Worm (Caenorhabditis elegans) whole organism, L4 larva: Measurements from ENCODE around the gene B0228.8.

ENCODE experiments used
- D1046.2 ChIP-seq: fragments of 200-800 bp; sonication (Bioruptor generic); IDR thresholded peaks from 2 replicates; pipeline ENCODE4 v1.3.6; 2022; ENCODE audit warnings: missing genetic modification characterization, missing compliant biosample characterization
- F26F4.8 ChIP-seq: fragments of 200-800 bp; sonication (Bioruptor generic); conservative IDR thresholded peaks from 2 replicates; pipeline ENCODE4 v1.3.6; 2022; ENCODE audit warnings: missing genetic modification characterization, missing compliant biosample characterization
- F37D6.2 ChIP-seq: sonication (generic microtip); optimal IDR thresholded peaks from 2 replicates; lab custom pipeline; 2016; ENCODE audit warnings: mild to moderate bottlenecking, missing genetic modification characterization, missing compliant biosample characterization
- F49E8.2 ChIP-seq: sonication (generic microtip); optimal IDR thresholded peaks from 2 replicates; lab custom pipeline; 2016; ENCODE audit warnings: missing compliant biosample characterization, mild to moderate bottlenecking, missing genetic modification characterization, borderline replicate concordance
- R02D3.7 ChIP-seq: fragments of 150-350 bp; sonication (generic microtip); optimal IDR thresholded peaks from 3 replicates; lab custom pipeline; 2014; ENCODE audit warnings: missing biosample characterization, missing genetic modification characterization
- T20F7.1 ChIP-seq: fragments of 200-800 bp; sonication (Bioruptor generic); optimal IDR thresholded peaks from 2 replicates; lab custom pipeline; 2018; ENCODE audit warnings: mild to moderate bottlenecking, missing genetic modification characterization, missing compliant biosample characterization
- Y48G9A.11 ChIP-seq: fragments of 200-800 bp; sonication (Bioruptor generic); IDR thresholded peaks from 2 replicates; pipeline ENCODE4 v1.3.6; 2022; ENCODE audit warnings: missing genetic modification reagents, missing genetic modification characterization, missing compliant biosample characterization
- Y75B8A.6 ChIP-seq: fragments of 200-800 bp; sonication (Bioruptor generic); IDR thresholded peaks from 2 replicates; pipeline ENCODE4 v1.3.6; 2022; ENCODE audit warnings: missing genetic modification reagents, missing genetic modification characterization, missing compliant biosample characterization
- ZK337.2 ChIP-seq: fragments of 200-800 bp; sonication (Bioruptor generic); IDR thresholded peaks from 2 replicates; pipeline ENCODE4 v1.3.6; 2022; ENCODE audit warnings: missing genetic modification reagents, missing genetic modification characterization, missing compliant biosample characterization
- aly-2 ChIP-seq: sonication (generic microtip); optimal IDR thresholded peaks from 2 replicates; lab custom pipeline; 2018; ENCODE audit warnings: missing biosample characterization, missing genetic modification characterization
- ama-1 ChIP-seq: fragments of 150-350 bp; optimal IDR thresholded peaks from 2 replicates; lab custom pipeline; 2014; ENCODE audit warnings: inconsistent platforms, mixed read lengths
- ceh-20 ChIP-seq: fragments of 200-800 bp; sonication (Bioruptor generic); IDR thresholded peaks from 2 replicates; pipeline ENCODE4 v1.3.6; 2022; ENCODE audit warnings: missing genetic modification reagents, missing genetic modification characterization, missing compliant biosample characterization
- ceh-28 ChIP-seq: fragments of 150-350 bp; optimal IDR thresholded peaks from 2 replicates; lab custom pipeline; 2014; ENCODE audit warnings: missing biosample characterization, missing genetic modification reagents, missing genetic modification characterization
- ctbp-1 ChIP-seq: fragments of 200-800 bp; sonication (Bioruptor generic); IDR thresholded peaks from 2 replicates; pipeline ENCODE4 v1.3.6; 2022; ENCODE audit warnings: missing genetic modification reagents, missing genetic modification characterization, missing compliant biosample characterization
- daf-12 ChIP-seq: fragments of 150-350 bp; optimal IDR thresholded peaks from 2 replicates; lab custom pipeline; 2014; ENCODE audit warnings: missing biosample characterization, missing genetic modification reagents, missing genetic modification characterization
- daf-16 ChIP-seq, 3 experiments: sonication (generic microtip); optimal IDR thresholded peaks; 2 replicates each; lab custom pipeline; 2016 to 2017; ENCODE audit warnings: missing genetic modification characterization in 3 of 3, missing genetic modification reagents in 3 of 3, mild to moderate bottlenecking in 2 of 3, missing compliant biosample characterization in 2 of 3, missing biosample characterization in 1 of 3, moderate library complexity in 1 of 3
- daf-19 ChIP-seq: fragments of 200-800 bp; sonication (Bioruptor generic); conservative IDR thresholded peaks from 2 replicates; pipeline ENCODE4 v1.3.6; 2022; ENCODE audit warnings: missing genetic modification characterization, missing compliant biosample characterization
- daf-8 ChIP-seq: fragments of 200-800 bp; sonication (Bioruptor generic); IDR thresholded peaks from 2 replicates; pipeline ENCODE4 v1.3.6; 2022; ENCODE audit warnings: missing genetic modification characterization, missing compliant biosample characterization
- dve-1 ChIP-seq: sonication (generic microtip); optimal IDR thresholded peaks from 2 replicates; lab custom pipeline; 2017; ENCODE audit warnings: antibody characterized with exemption, mild to moderate bottlenecking, missing genetic modification characterization, missing compliant biosample characterization; ENCODE audit not compliant: insufficient read depth
- egl-27 ChIP-seq: sonication (generic microtip); optimal IDR thresholded peaks from 3 replicates; lab custom pipeline; 2017; ENCODE audit warnings: missing biosample characterization, missing genetic modification reagents, missing genetic modification characterization
- egl-43 ChIP-seq: fragments of 200-800 bp; sonication (Bioruptor generic); IDR thresholded peaks from 2 replicates; pipeline ENCODE4 v1.3.6; 2022; ENCODE audit warnings: missing genetic modification reagents, missing genetic modification characterization, missing compliant biosample characterization
- fos-1 ChIP-seq: fragments of 150-350 bp; optimal IDR thresholded peaks from 2 replicates; lab custom pipeline; 2014; ENCODE audit warnings: missing biosample characterization, missing genetic modification characterization
- hlh-11 ChIP-seq: fragments of 200-800 bp; sonication (Bioruptor generic); optimal IDR thresholded peaks from 2 replicates; lab custom pipeline; 2018; ENCODE audit warnings: mild to moderate bottlenecking, missing genetic modification characterization, missing compliant biosample characterization
- hlh-30 ChIP-seq: sonication (generic microtip); optimal IDR thresholded peaks from 2 replicates; lab custom pipeline; 2017; ENCODE audit warnings: antibody characterized with exemption, mild to moderate bottlenecking, missing genetic modification characterization, missing compliant biosample characterization; ENCODE audit not compliant: insufficient read depth
- lim-7 ChIP-seq: fragments of 200-800 bp; sonication (Bioruptor generic); IDR thresholded peaks from 2 replicates; pipeline ENCODE4 v1.3.6; 2022; ENCODE audit warnings: missing genetic modification characterization, missing compliant biosample characterization
- lin-13 ChIP-seq: fragments of 150-350 bp; optimal IDR thresholded peaks from 2 replicates; lab custom pipeline; 2014; ENCODE audit warnings: missing biosample characterization, missing genetic modification reagents, missing genetic modification characterization
- lsy-2 ChIP-seq, 2 experiments: fragments of 150-350 bp in 1 of 2; sonication (generic microtip) in 1 of 2; optimal IDR thresholded peaks; 2 replicates each; lab custom pipeline; 2014 to 2017; ENCODE audit warnings: missing biosample characterization in 2 of 2, missing genetic modification characterization in 2 of 2
- madf-9 ChIP-seq: fragments of 200-800 bp; sonication (Bioruptor generic); conservative IDR thresholded peaks from 2 replicates; pipeline ENCODE4 v1.3.6; 2022; ENCODE audit warnings: missing genetic modification reagents, missing genetic modification characterization, missing compliant biosample characterization
- mes-2 ChIP-seq: sonication (generic microtip); optimal IDR thresholded peaks from 2 replicates; lab custom pipeline; 2016; ENCODE audit warnings: missing genotype, mild to moderate bottlenecking, missing genetic modification characterization, missing compliant biosample characterization; ENCODE audit not compliant: poor library complexity, severe bottlenecking
- nhr-10 ChIP-seq: fragments of 150-350 bp; optimal IDR thresholded peaks from 2 replicates; lab custom pipeline; 2014; ENCODE audit warnings: missing biosample characterization, missing genetic modification characterization
- nhr-111 ChIP-seq: fragments of 200-800 bp; sonication (Bioruptor generic); optimal IDR thresholded peaks from 2 replicates; lab custom pipeline; 2018; ENCODE audit warnings: mild to moderate bottlenecking, missing genetic modification characterization, missing compliant biosample characterization
- nhr-48 ChIP-seq: sonication (generic microtip); optimal IDR thresholded peaks from 2 replicates; lab custom pipeline; 2016; ENCODE audit warnings: mild to moderate bottlenecking, missing genetic modification characterization, missing compliant biosample characterization
- nhr-6 ChIP-seq: fragments of 150-350 bp; optimal IDR thresholded peaks from 2 replicates; lab custom pipeline; 2014; ENCODE audit warnings: missing biosample characterization, missing genetic modification characterization
- nhr-76 ChIP-seq: fragments of 150-350 bp; optimal IDR thresholded peaks from 2 replicates; lab custom pipeline; 2014; ENCODE audit warnings: missing biosample characterization, missing genetic modification characterization
- nhr-77 ChIP-seq: fragments of 150-350 bp; optimal IDR thresholded peaks from 2 replicates; lab custom pipeline; 2014; ENCODE audit warnings: missing biosample characterization, missing genetic modification characterization
- pha-4 ChIP-seq, 2 experiments: fragments of 150-350 bp in 1 of 2; fragments of 200-800 bp in 1 of 2; sonication (Bioruptor generic) in 1 of 2; IDR thresholded peaks in 1 of 2; optimal IDR thresholded peaks in 1 of 2; 2 replicates each; pipeline versions ENCODE4 v1.3.6 to Lab custom; 2014 to 2022; ENCODE audit warnings: missing genetic modification characterization in 2 of 2, missing genetic modification reagents in 2 of 2, missing biosample characterization in 1 of 2, missing compliant biosample characterization in 1 of 2
- pqm-1 ChIP-seq: sonication (generic microtip); optimal IDR thresholded peaks from 2 replicates; lab custom pipeline; 2017; ENCODE audit warnings: missing biosample characterization, missing genetic modification characterization
- rbr-2 ChIP-seq: sonication (generic microtip); optimal IDR thresholded peaks from 2 replicates; lab custom pipeline; 2016; ENCODE audit warnings: missing genotype, missing genetic modification characterization, missing compliant biosample characterization
- saeg-2 ChIP-seq: fragments of 200-800 bp; sonication (Bioruptor generic); IDR thresholded peaks from 2 replicates; pipeline ENCODE4 v1.3.6; 2022; ENCODE audit warnings: missing genetic modification reagents, missing genetic modification characterization, missing compliant biosample characterization
- skn-1 ChIP-seq: fragments of 150-350 bp; optimal IDR thresholded peaks from 2 replicates; lab custom pipeline; 2014; ENCODE audit warnings: missing biosample characterization, missing genetic modification characterization
- spr-1 ChIP-seq: sonication (generic microtip); optimal IDR thresholded peaks from 2 replicates; lab custom pipeline; 2016; ENCODE audit warnings: mild to moderate bottlenecking, missing genetic modification characterization, missing compliant biosample characterization
- spr-3 ChIP-seq: fragments of 200-800 bp; sonication (Bioruptor generic); optimal IDR thresholded peaks from 2 replicates; lab custom pipeline; 2018; ENCODE audit warnings: mild to moderate bottlenecking, missing genetic modification characterization, missing compliant biosample characterization
- unc-39 ChIP-seq: sonication (generic microtip); optimal IDR thresholded peaks from 2 replicates; lab custom pipeline; 2017; ENCODE audit warnings: missing biosample characterization, missing genetic modification characterization
- unc-62 ChIP-seq, 3 experiments: fragments of 150-350 bp in 1 of 3; sonication (generic microtip); optimal IDR thresholded peaks in 2 of 3; peaks in 1 of 3; 1 replicate in 1 of 3; 2 replicates in 2 of 3; lab custom pipeline; 2014 to 2017; ENCODE audit warnings: missing biosample characterization in 3 of 3, missing genetic modification characterization in 3 of 3, missing genetic modification reagents in 3 of 3, missing genotype in 1 of 3
- zag-1 ChIP-seq: fragments of 150-350 bp; optimal IDR thresholded peaks from 2 replicates; lab custom pipeline; 2014; ENCODE audit warnings: missing biosample characterization, missing genetic modification characterization
- zfp-3 ChIP-seq: fragments of 200-800 bp; sonication (Bioruptor generic); conservative IDR thresholded peaks from 2 replicates; pipeline ENCODE4 v1.3.6; 2022; ENCODE audit warnings: missing genetic modification reagents, missing genetic modification characterization, missing compliant biosample characterization

B0228.8 gene

DNA sequence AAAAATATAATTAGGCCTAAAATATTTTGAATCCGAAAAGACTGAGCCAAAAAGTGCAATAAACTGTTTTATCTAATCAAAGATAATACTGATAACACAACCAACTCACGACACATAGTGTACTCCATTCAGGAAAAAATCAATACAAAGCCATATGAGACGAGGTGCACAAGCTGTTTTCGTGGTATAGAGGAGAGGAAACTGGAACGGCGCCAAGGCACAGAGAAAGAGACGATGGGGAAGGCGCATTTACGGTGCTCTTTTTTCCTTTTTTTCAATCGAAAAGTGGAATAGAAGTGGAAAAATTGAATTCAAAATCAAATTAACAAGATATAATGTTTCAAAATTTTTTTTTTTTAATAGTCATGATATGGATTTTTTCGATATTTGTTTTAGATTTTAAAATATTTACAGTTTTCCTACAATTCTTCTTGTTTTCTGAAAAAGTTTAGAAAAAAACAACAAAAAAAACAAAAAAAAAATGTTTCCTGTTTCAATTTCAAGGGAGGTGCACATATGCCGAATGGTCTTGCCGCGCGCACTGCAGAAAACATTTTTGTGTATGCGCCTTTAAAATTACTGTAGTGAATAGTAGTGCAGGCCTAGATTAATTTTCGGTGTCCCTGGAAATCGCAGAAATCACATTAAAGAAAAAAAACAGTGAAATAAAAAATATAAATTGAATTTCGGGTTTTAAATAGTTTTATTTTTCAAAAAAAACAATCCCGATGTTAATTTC, 2.8 kb downstream of the B0228.8 start, which contains the start of gene B0228.7 (continued):
- TF ChIP-seq lin-13 (GFP tag; lab: Kevin White, UChicago): no peak
- peak; percentile 49 for TF ChIP-seq rbr-2 (tag; lab: Kevin White, UChicago)
- TF ChIP-seq egl-27 (tag; lab: Kevin White, UChicago): no peak
- TF ChIP-seq mes-2 (tag; lab: Kevin White, UChicago): no peak
- TF ChIP-seq nhr-6 (tag; lab: Kevin White, UChicago): peak; percentile 3
- TF ChIP-seq hlh-11: peak; percentile 81
- no peak for TF ChIP-seq spr-1 (tag; lab: Kevin White, UChicago)
- no peak for TF ChIP-seq D1046.2 (GFP tag; lab: Robert Waterston, UW)
- TF ChIP-seq daf-16 (GFP tag; optimal IDR thresholded peaks at IDR 0.05; lab: Kevin White, UChicago): no peak
- TF ChIP-seq daf-16 (tag; optimal IDR thresholded peaks at IDR 0.05; lab: Kevin White, UChicago): peak; percentile 78
- no peak for TF ChIP-seq fos-1 (tag; lab: Kevin White, UChicago)
- TF ChIP-seq nhr-111 (GFP tag; lab: Kevin White, UChicago): no peak
- no peak for TF ChIP-seq Y48G9A.11 (GFP tag; lab: Robert Waterston, UW)
- TF ChIP-seq ceh-28 (tag; lab: Kevin White, UChicago): peak; percentile 33
- no peak for TF ChIP-seq madf-9
- peak; percentile 77 for TF ChIP-seq dve-1 (tag; lab: Kevin White, UChicago)
- no peak for TF ChIP-seq F49E8.2 (tag; lab: Kevin White, UChicago)
- TF ChIP-seq hlh-30: peak; percentile 81
- TF ChIP-seq daf-8: no peak

DNA sequence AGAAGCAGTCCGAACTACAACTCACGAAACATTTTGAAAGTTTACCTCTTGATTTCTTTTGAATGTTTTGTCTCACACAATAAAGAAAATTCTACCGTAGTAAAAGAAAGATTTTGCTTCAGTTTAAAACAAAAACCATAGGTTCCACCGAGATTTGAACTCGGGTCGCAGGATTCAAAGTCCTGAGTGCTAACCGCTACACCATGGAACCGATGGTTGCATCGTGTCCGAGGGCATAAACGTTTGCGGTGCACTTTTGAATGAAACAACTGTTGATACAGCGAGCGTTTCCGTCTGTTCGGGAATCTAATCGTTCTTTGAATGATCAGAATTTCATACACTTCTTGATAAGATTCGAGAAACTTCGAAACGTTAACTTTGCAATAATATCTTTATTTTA, 4.5 kb downstream of the B0228.8 start:
- TF ChIP-seq Y48G9A.11 (GFP tag; lab: Robert Waterston, UW) (peak; percentile 72), aly-2 (tag; lab: Kevin White, UChicago) (no peak), unc-62 (GFP tag; optimal IDR thresholded peaks at IDR 0.05 in 1 of 2; lab: Kevin White, UChicago) (no peak), unc-62 (tag; optimal IDR thresholded peaks at IDR 0.05; lab: Kevin White, UChicago) (no peak), nhr-111 (GFP tag; lab: Kevin White, UChicago) (peak; percentile 41), daf-12 (tag; lab: Kevin White, UChicago) (no peak), daf-19 (GFP tag; lab: Robert Waterston, UW) (0 out of 2 replicates have a peak, but pooled peaks have one; percentile 40), lim-7 (peak; percentile 68), Y75B8A.6 (GFP tag; lab: Robert Waterston, UW) (0 out of 2 replicates have a peak, but pooled peaks have one; percentile 14), egl-43 (GFP tag; lab: Robert Waterston, UW) (no peak), nhr-48 (peak; percentile 68), zfp-3 (GFP tag; lab: Robert Waterston, UW) (peak; percentile 62), ama-1 (lab: Kevin White, UChicago) (no peak), nhr-76 (tag; lab: Kevin White, UChicago) (no peak), lsy-2 (tag; optimal IDR thresholded peaks at IDR 0.05; lab: Kevin White, UChicago) (peak in 1 of 2 experiments; percentile 74), skn-1 (tag; lab: Kevin White, UChicago) (no peak), ZK337.2 (GFP tag; lab: Robert Waterston, UW) (0 out of 2 replicates have a peak, but pooled peaks have one; percentile 22), T20F7.1 (peak; percentile 58), pha-4 (GFP tag; IDR thresholded peaks at IDR 0.05; lab: Robert Waterston, UW) (peak; percentile 72), pha-4 (tag; optimal IDR thresholded peaks at IDR 0.05; lab: Kevin White, UChicago) (no peak), nhr-10 (tag; lab: Kevin White, UChicago) (peak; percentile 24), ctbp-1 (peak; percentile 42; the same call in 1 of the 2 replicates), nhr-77 (tag; lab: Kevin White, UChicago) (peak; percentile 49), F26F4.8 (GFP tag; lab: Robert Waterston, UW) (no peak), F49E8.2 (tag; lab: Kevin White, UChicago) (peak; percentile 11), saeg-2 (no peak), ceh-20 (GFP tag; lab: Robert Waterston, UW) (no peak), zag-1 (no peak), F37D6.2 (no peak), spr-3 (GFP tag; lab: Kevin White, UChicago) (no peak), R02D3.7 (no peak), pqm-1 (tag; lab: Kevin White, UChicago) (no peak), unc-39 (tag; lab: Kevin White, UChicago) (no peak), mes-2 (tag; lab: Kevin White, UChicago) (peak; percentile 78)
